Fruit fly (Drosophila melanogaster) whole organism, wandering third instar larva: ENCODE data around the gene nst.

Experiments
- Abd-B ChIP-seq: fragments of >200 bp; optimal IDR thresholded peaks from 2 replicates; lab custom pipeline; 2017; ENCODE audit warnings: missing biosample characterization, missing genetic modification characterization
- CG32264 ChIP-seq: fragments of 200-800 bp; sonication (Bioruptor generic); optimal IDR thresholded peaks from 2 replicates; lab custom pipeline; 2016; ENCODE audit warnings: missing biosample characterization, missing genetic modification characterization
- CG9705 ChIP-seq: fragments of 200-800 bp; sonication (Bioruptor generic); optimal IDR thresholded peaks from 2 replicates; lab custom pipeline; 2018; ENCODE audit warnings: missing biosample characterization, mild to moderate bottlenecking, missing genetic modification characterization
- CrebA ChIP-seq: fragments of 200-800 bp; sonication (Bioruptor generic); optimal IDR thresholded peaks from 2 replicates; lab custom pipeline; 2016; ENCODE audit warnings: missing biosample characterization, mild to moderate bottlenecking, missing genetic modification characterization, borderline replicate concordance
- Dfd ChIP-seq: fragments of >200 bp; optimal IDR thresholded peaks from 2 replicates; lab custom pipeline; 2017; ENCODE audit warnings: missing biosample characterization, missing genetic modification characterization
- Dif ChIP-seq: fragments of 200-275, 200-300 bp; sonication (Bioruptor generic); optimal IDR thresholded peaks from 2 replicates; lab custom pipeline; 2018; ENCODE audit warnings: missing biosample characterization, missing genetic modification characterization; ENCODE audit not compliant: partially characterized antibody
- GATAd ChIP-seq: sonication (Bioruptor generic); optimal IDR thresholded peaks from 2 replicates; lab custom pipeline; 2016; ENCODE audit warnings: missing biosample characterization, missing genetic modification characterization
- HLH106 ChIP-seq: fragments of 200-800 bp; optimal IDR thresholded peaks from 3 replicates; lab custom pipeline; 2019; ENCODE audit warnings: missing biosample characterization, mild to moderate bottlenecking, missing genetic modification characterization, moderate library complexity
- Hnf4 ChIP-seq: fragments of 200-800 bp; sonication (Bioruptor generic); optimal IDR thresholded peaks from 2 replicates; lab custom pipeline; 2016; ENCODE audit warnings: missing biosample characterization, mild to moderate bottlenecking, missing genetic modification characterization
- Hr78 ChIP-seq: fragments of >200 bp; optimal IDR thresholded peaks from 2 replicates; lab custom pipeline; 2017; ENCODE audit warnings: missing biosample characterization, missing genetic modification characterization
- Hr83 ChIP-seq: fragments of 200-300 bp; sonication (Bioruptor generic); optimal IDR thresholded peaks from 2 replicates; lab custom pipeline; 2016; ENCODE audit warnings: missing biosample characterization, mild to moderate bottlenecking, missing genetic modification characterization, moderate library complexity; ENCODE audit not compliant: poor library complexity, severe bottlenecking
- Jra ChIP-seq: sonication (Bioruptor generic); optimal IDR thresholded peaks from 2 replicates; lab custom pipeline; 2016; ENCODE audit warnings: missing biosample characterization, missing genetic modification characterization
- Myc ChIP-seq: fragments of >200 bp; optimal IDR thresholded peaks from 2 replicates; lab custom pipeline; 2017
- OdsH ChIP-seq: fragments of 200-800 bp; sonication (Bioruptor generic); optimal IDR thresholded peaks from 2 replicates; lab custom pipeline; 2016; ENCODE audit warnings: missing biosample characterization, mild to moderate bottlenecking, missing genetic modification characterization
- Rel ChIP-seq, 2 experiments: fragments of 200-800 bp; sonication (Bioruptor generic) in 1 of 2; optimal IDR thresholded peaks; 2 replicates in 1 of 2; 3 replicates in 1 of 2; lab custom pipeline; 2016 to 2019; ENCODE audit warnings: mild to moderate bottlenecking in 2 of 2, missing biosample characterization in 2 of 2, missing genetic modification characterization in 2 of 2, moderate library complexity in 1 of 2
- Sp1 ChIP-seq: fragments of 200-800 bp; sonication (Bioruptor generic); optimal IDR thresholded peaks from 3 replicates; lab custom pipeline; 2019; ENCODE audit warnings: missing biosample characterization, mild to moderate bottlenecking, missing genetic modification characterization, moderate library complexity
- Vsx2 ChIP-seq: fragments of 200-300, 225-300 bp; sonication (Bioruptor generic); optimal IDR thresholded peaks from 2 replicates; lab custom pipeline; 2018; ENCODE audit warnings: missing biosample characterization, missing genetic modification characterization; ENCODE audit not compliant: partially characterized antibody
- br ChIP-seq: fragments of 200-800 bp; sonication (Bioruptor generic); optimal IDR thresholded peaks from 2 replicates; lab custom pipeline; 2016; ENCODE audit warnings: missing biosample characterization, missing genetic modification characterization
- dl ChIP-seq, 2 experiments: fragments of 175-275, 200-275 bp in 1 of 2; fragments of 200-275 bp in 1 of 2; sonication (Bioruptor generic); optimal IDR thresholded peaks; lab custom pipeline; 2018; ENCODE audit warnings: mild to moderate bottlenecking in 2 of 2, missing biosample characterization in 2 of 2, missing genetic modification characterization in 2 of 2, moderate library complexity in 2 of 2; ENCODE audit not compliant: partially characterized antibody in 2 of 2, insufficient read depth in 1 of 2
- dmrt93B ChIP-seq: fragments of 200-800 bp; sonication (Bioruptor generic); optimal IDR thresholded peaks from 2 replicates; lab custom pipeline; 2018; ENCODE audit warnings: missing biosample characterization, mild to moderate bottlenecking, missing genetic modification characterization
- dsf ChIP-seq: sonication (Bioruptor generic); optimal IDR thresholded peaks from 2 replicates; lab custom pipeline; 2016; ENCODE audit warnings: missing biosample characterization, missing genetic modification characterization, borderline replicate concordance
- ey ChIP-seq: fragments of 200-800 bp; sonication (Bioruptor generic); optimal IDR thresholded peaks from 2 replicates; lab custom pipeline; 2016; ENCODE audit warnings: missing biosample characterization, missing genetic modification characterization
- foxo ChIP-seq, 2 experiments: fragments of 200-800 bp; sonication (Bioruptor generic); optimal IDR thresholded peaks; 2 replicates in 1 of 2; 3 replicates in 1 of 2; lab custom pipeline; 2016 to 2017; ENCODE audit warnings: missing biosample characterization in 2 of 2, missing genetic modification characterization in 2 of 2
- fru ChIP-seq: fragments of 200-800 bp; sonication (Bioruptor generic); optimal IDR thresholded peaks from 3 replicates; lab custom pipeline; 2016; ENCODE audit warnings: missing biosample characterization, mild to moderate bottlenecking, missing genetic modification characterization
- h ChIP-seq: fragments of 200-800 bp; sonication (Bioruptor generic); optimal IDR thresholded peaks from 3 replicates; lab custom pipeline; 2016; ENCODE audit warnings: missing biosample characterization, mild to moderate bottlenecking, missing genetic modification characterization
- jim ChIP-seq: fragments of 175-275, 200-325 bp; sonication (Bioruptor generic); optimal IDR thresholded peaks from 2 replicates; lab custom pipeline; 2016; ENCODE audit warnings: missing biosample characterization, mild to moderate bottlenecking, missing genetic modification characterization
- lola ChIP-seq: fragments of >200 bp; optimal IDR thresholded peaks from 2 replicates; lab custom pipeline; 2017; ENCODE audit warnings: missing biosample characterization, missing genetic modification characterization
- pan ChIP-seq: fragments of >200 bp; optimal IDR thresholded peaks from 2 replicates; lab custom pipeline; 2017
- psq ChIP-seq: fragments of 200-800 bp; sonication (Bioruptor generic); optimal IDR thresholded peaks from 3 replicates; lab custom pipeline; 2017; ENCODE audit warnings: missing biosample characterization, mild to moderate bottlenecking, missing genetic modification characterization, moderate library complexity
- rgr ChIP-seq: fragments of 200-800 bp; sonication (Bioruptor generic); optimal IDR thresholded peaks from 3 replicates; lab custom pipeline; 2016; ENCODE audit warnings: missing biosample characterization, mild to moderate bottlenecking, missing genetic modification characterization
- sv ChIP-seq: fragments of 200-800 bp; sonication (Bioruptor generic); optimal IDR thresholded peaks from 3 replicates; lab custom pipeline; 2016; ENCODE audit warnings: missing biosample characterization, missing genetic modification characterization
- tai ChIP-seq: sonication (Bioruptor generic); optimal IDR thresholded peaks from 2 replicates; lab custom pipeline; 2016; ENCODE audit warnings: missing biosample characterization, missing genetic modification characterization
- usp ChIP-seq: fragments of >200 bp; optimal IDR thresholded peaks from 2 replicates; lab custom pipeline; 2017; ENCODE audit warnings: missing biosample characterization, missing genetic modification characterization
- woc ChIP-seq: sonication (Bioruptor generic); optimal IDR thresholded peaks from 2 replicates; lab custom pipeline; 2016; ENCODE audit warnings: missing biosample characterization, mild to moderate bottlenecking, missing genetic modification characterization

The nst gene

DNA sequence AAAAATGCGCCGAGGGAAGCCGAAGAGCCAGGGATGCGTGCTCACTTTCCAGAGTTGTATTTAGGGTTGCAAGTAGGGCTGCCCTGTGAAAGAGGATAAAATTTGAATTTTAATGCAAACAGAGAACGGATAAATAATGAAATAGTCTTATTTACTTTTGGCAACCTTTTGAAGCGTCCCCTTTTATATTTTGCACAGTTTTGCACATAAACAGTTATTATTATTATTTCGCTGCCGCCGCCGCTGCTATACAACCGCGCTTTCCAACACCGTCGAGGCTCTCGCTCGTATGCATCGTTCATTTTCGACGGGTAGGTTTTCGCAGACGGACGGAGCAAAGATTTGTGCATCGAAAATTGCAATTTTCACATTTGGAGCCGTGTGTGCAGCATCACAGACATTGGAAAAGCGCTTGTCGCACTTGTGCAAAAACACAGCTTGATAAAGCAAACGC lies 15.2 kb downstream of the nst start, which contains the start of the genes sti and tral:
Gene sti (minus strand): TSS at position 54 of the 454 bp plus-strand sequence.
Gene tral (plus strand): TSS at position 298 of the 454 bp plus-strand sequence.
- TF ChIP-seq ey (GFP tag; lab: Kevin White, UChicago) = peak; percentile 90
- TF ChIP-seq usp (GFP tag; lab: Kevin White, UChicago) = no peak
- peak; percentile 74 for TF ChIP-seq GATAd (GFP tag; lab: Kevin White, UChicago)
- TF ChIP-seq Rel (GFP tag; optimal IDR thresholded peaks at IDR 0.05; lab: Kevin White, UChicago) = peak; percentile 23
- peak; percentile 50 for TF ChIP-seq Rel (tag; optimal IDR thresholded peaks at IDR 0.05; lab: Kevin White, UChicago)
- TF ChIP-seq Vsx2 = no peak
- peak; percentile 77 for TF ChIP-seq dmrt93B
- TF ChIP-seq lola (GFP tag; lab: Kevin White, UChicago) = no peak
- TF ChIP-seq CG32264 = peak; percentile 77
- TF ChIP-seq br (GFP tag; lab: Kevin White, UChicago) = peak; percentile 94
- no peak for TF ChIP-seq Abd-B (GFP tag; lab: Kevin White, UChicago)
- TF ChIP-seq psq (GFP tag; lab: Kevin White, UChicago) = peak; percentile 79
- peak; percentile 85 for TF ChIP-seq HLH106
- TF ChIP-seq fru = peak; percentile 90
- peak; percentile 80 for TF ChIP-seq Sp1 (GFP tag; lab: Kevin White, UChicago)
- TF ChIP-seq Hr83 (GFP tag; lab: Kevin White, UChicago) = peak; percentile 72
- peak; percentile 5 to 93 for TF ChIP-seq foxo (GFP tag; optimal IDR thresholded peaks at IDR 0.05; lab: Kevin White, UChicago)
- peak; percentile 93 for TF ChIP-seq h (GFP tag; lab: Kevin White, UChicago)
- no peak for TF ChIP-seq tai
- peak; percentile 90 for TF ChIP-seq rgr (GFP tag; lab: Kevin White, UChicago)
- TF ChIP-seq Myc = peak; percentile 80
- peak; percentile 91 for TF ChIP-seq Jra
- TF ChIP-seq woc = peak; percentile 58
- TF ChIP-seq OdsH (GFP tag; lab: Kevin White, UChicago) = peak; percentile 83
- peak; percentile 30 for TF ChIP-seq jim (GFP tag; lab: Kevin White, UChicago)
- peak; percentile 93 for TF ChIP-seq sv (GFP tag; lab: Kevin White, UChicago)
- no peak for TF ChIP-seq Dfd (GFP tag; lab: Kevin White, UChicago)
- TF ChIP-seq dl (GFP tag; optimal IDR thresholded peaks at IDR 0.05; lab: Kevin White, UChicago; ENCODE audit: insufficient read depth in 1 of 2, partially characterized antibody in 2 of 2) = no peak
- peak; percentile 94 for TF ChIP-seq Hnf4 (GFP tag; lab: Kevin White, UChicago)
- TF ChIP-seq CG9705 (GFP tag; lab: Kevin White, UChicago) = peak; percentile 86
- no peak for TF ChIP-seq Dif (GFP tag; lab: Kevin White, UChicago)
- TF ChIP-seq CrebA (GFP tag; lab: Kevin White, UChicago) = no peak
- peak; percentile 68 for TF ChIP-seq dsf (GFP tag; lab: Kevin White, UChicago)
- TF ChIP-seq, all 38 proteins: peak for 23

DNA sequence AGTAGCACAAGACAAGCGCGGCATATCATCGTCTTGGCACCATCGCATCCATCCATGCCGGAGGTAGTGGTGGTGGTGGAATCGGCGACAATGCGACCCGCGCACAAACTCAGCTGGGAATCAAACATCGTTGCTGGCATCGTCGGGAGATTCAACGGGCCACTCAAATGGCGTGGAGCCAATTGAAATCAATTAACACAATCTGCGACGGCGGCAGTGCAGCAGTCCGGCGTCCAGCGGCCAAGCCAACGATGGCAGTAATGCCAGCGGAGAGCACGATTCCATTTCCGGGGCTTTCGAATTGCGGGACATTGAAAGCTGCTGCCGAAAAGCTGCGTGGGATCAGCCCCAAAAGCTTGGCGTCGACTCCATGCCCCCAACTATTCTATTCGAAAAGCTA lies 22.4 kb downstream of the nst start, which contains the start of gene CG10654:
Gene CG10654 (minus strand): TSS at position 270 of the 400 bp plus-strand sequence.
- no peak for TF ChIP-seq Abd-B (GFP tag; lab: Kevin White, UChicago)
- no peak for TF ChIP-seq br (GFP tag; lab: Kevin White, UChicago)

DNA sequence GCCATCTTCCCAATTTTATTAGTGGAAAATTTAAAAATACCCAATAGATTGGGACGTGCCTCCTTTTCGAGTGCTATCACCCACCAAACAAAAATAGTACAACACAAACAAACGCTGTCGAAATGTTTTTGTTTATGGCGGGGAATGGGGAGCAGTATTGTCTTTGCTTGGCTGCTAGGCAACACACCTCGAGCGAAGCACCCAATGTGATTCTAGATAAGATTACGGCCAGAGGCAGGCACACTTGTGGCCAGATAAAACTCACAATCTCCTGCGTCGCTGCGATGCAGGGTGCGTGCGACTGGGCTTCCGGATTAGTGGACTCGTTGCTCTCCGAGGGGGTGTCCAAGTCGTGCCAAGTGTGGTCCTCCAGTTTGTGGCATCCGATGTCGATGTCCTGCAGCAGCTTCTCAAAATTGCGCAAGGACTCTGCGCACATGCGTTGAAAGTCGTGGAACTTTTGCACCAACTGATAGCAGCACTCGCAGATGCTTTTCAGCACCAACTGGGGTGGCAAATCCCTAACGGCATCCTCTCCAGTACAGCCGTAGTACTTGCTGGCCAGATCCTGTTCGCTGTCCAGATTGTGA lies 22.9 kb downstream of the nst start:
- TF ChIP-seq CG9705 (GFP tag; lab: Kevin White, UChicago) (no peak), Dfd (GFP tag; lab: Kevin White, UChicago) (no peak), Hr78 (GFP tag; lab: Kevin White, UChicago) (no peak), pan (lab: Kevin White, UChicago) (no peak), h (GFP tag; lab: Kevin White, UChicago) (peak; percentile 75)

DNA sequence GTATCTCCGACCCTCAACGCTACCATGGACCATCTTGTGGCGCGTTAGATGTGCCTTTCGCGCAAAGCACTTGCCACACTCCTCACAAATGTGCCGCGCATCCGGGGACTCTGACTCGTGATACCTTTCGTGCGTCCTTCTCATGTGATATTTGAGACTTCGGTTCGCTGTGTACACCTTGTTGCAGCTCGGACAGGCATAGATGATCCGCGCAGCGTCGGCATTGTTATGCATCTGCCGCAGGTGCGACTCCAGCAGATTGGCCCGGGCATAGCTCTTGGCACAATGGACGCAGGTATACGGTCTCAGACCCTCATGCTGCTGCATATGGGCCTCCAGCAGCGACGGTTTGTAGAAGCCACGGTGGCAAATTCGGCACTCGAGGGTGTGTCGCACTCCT lies 24.0 kb downstream of the nst start:
- TF ChIP-seq Myc = no peak
